Worm (Caenorhabditis elegans): Measurements from ENCODE around the gene K09F6.3.
A peak's percentile ranks its signal among the peaks of the same experiment; 100 is the strongest.

Gene K09F6.3

DNA sequence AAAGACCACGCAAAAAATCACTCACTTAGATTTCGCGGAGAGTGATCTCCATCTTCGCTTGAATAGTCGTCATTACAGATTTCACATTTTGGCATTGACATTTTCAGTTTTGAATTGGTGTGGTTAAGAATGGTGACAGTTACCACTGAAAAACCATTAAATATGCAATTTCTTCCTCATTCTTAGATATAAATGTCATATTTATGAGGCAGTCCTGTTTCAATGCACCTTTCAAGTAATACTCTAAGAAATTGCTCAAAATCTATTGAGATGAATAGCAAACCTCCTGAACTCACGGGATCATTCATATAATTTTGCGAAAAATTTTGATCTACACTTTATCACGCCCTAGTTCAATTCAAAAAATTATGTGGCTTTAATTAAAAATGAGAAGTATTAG lies 37.1 kb downstream of the K09F6.3 start, which contains the start of gene K09F6.7:
Gene K09F6.7, minus strand, starts transcription at position 101 of the 400 bp plus-strand sequence.
- TF ChIP-seq unc-130 (tag; optimal IDR thresholded peaks at IDR 0.05) (no peak), alr-1 (tag; optimal IDR thresholded peaks at IDR 0.05; ENCODE audit: borderline replicate concordance) (no peak), nhr-90 (tag; optimal IDR thresholded peaks at IDR 0.05; ENCODE audit: poor library complexity) (no peak), ztf-4 (tag; optimal IDR thresholded peaks at IDR 0.05) (no peak), ama-1 (optimal IDR thresholded peaks at IDR 0.05) (no peak), isw-1 (GFP tag; IDR thresholded peaks at IDR 0.05) (no peak), aha-1 (tag; optimal IDR thresholded peaks at IDR 0.05) (no peak), mab-9 (GFP tag; IDR thresholded peaks at IDR 0.05) (no peak), aly-2 (tag; optimal IDR thresholded peaks at IDR 0.05) (no peak), lir-3 (tag; optimal IDR thresholded peaks at IDR 0.05; ENCODE audit: poor library complexity) (no peak), tlp-1 (tag; optimal IDR thresholded peaks at IDR 0.05) (no peak), fos-1 (tag; optimal IDR thresholded peaks at IDR 0.05) (no peak), snu-23 (GFP tag; optimal IDR thresholded peaks at IDR 0.05) (no peak), hpl-2 (GFP tag; optimal IDR thresholded peaks at IDR 0.05) (no peak), efl-1 (optimal IDR thresholded peaks at IDR 0.05) (no peak), efl-1 (GFP tag; optimal IDR thresholded peaks at IDR 0.05 in 1 of 2) (no peak)

DNA sequence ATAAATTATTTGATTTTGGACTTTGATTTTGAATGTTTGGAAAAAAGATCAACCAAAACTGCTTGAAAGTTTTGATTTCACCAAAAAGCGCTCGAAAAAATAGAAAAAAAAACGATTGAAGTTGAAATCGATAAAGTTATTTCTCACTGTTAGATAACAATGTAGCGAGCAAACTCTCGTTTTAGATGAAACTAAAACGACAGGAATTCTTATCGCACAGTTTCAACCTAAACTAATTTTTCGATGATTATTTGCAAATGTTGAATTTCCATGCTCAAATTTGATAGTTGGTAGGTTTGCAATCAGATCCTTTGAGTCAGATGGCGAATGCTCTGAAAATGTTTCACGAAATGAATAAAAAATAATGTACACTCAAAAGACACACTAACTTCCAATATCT lies 37.6 kb downstream of the K09F6.3 start:
- TF ChIP-seq elt-2 (tag; optimal IDR thresholded peaks at IDR 0.05) = peak; percentile 5
- TF ChIP-seq jun-1 (tag; optimal IDR thresholded peaks at IDR 0.05) = no peak

DNA sequence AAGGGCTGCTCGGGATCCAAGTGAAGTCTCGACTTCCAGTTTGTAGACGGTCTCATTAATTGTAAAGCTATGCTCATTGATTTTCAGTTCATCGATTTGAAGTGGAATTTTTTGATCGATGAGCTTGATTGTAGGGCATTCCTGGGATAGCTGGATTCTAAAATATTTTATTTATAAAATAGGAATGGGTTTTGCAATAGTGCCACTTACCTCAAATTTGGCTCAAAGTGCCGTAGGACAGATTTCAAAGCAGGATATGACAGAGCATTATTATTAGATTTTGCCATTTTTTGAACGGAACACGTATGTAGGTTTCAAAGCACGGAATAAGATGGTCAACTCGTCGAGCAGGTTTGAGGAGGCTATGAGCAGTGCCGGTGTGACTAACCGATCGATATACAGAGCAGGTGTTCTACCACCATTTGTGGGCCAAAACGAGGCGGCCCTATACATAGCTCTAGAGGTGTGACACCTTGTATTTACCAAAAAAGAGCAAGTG lies 40.9 kb downstream of the K09F6.3 start, which contains the start of gene fbxc-25:
Gene fbxc-25, minus strand, starts transcription at position 449 of the 499 bp plus-strand sequence.
- TF ChIP-seq snu-23 (GFP tag; optimal IDR thresholded peaks at IDR 0.05) (no peak), alr-1 (tag; optimal IDR thresholded peaks at IDR 0.05; ENCODE audit: borderline replicate concordance) (no peak), unc-30 (tag; optimal IDR thresholded peaks at IDR 0.05) (no peak), grh-1 (GFP tag; IDR thresholded peaks at IDR 0.05) (no peak), nhr-84 (tag; optimal IDR thresholded peaks at IDR 0.05) (no peak), unc-62 (GFP tag; optimal IDR thresholded peaks at IDR 0.05) (no peak), sup-37 (GFP tag; optimal IDR thresholded peaks at IDR 0.05) (no peak), ceh-88 (GFP tag; IDR thresholded peaks at IDR 0.05) (no peak), lir-3 (tag; optimal IDR thresholded peaks at IDR 0.05; ENCODE audit: poor library complexity) (no peak), ceh-8 (GFP tag; optimal IDR thresholded peaks at IDR 0.05) (no peak), xbp-1 (tag; optimal IDR thresholded peaks at IDR 0.05) (no peak), Y116A8C.19 (tag; optimal IDR thresholded peaks at IDR 0.05; ENCODE audit: borderline replicate concordance) (no peak), unc-130 (tag; optimal IDR thresholded peaks at IDR 0.05) (no peak), lin-14 (GFP tag; optimal IDR thresholded peaks at IDR 0.05) (no peak), pax-3 (tag; optimal IDR thresholded peaks at IDR 0.05) (no peak), jun-1 (tag; optimal IDR thresholded peaks at IDR 0.05) (no peak), aha-1 (tag; optimal IDR thresholded peaks at IDR 0.05) (no peak), zag-1 (tag; optimal IDR thresholded peaks at IDR 0.05) (no peak), mep-1 (tag; optimal IDR thresholded peaks at IDR 0.05) (no peak), ama-1 (optimal IDR thresholded peaks at IDR 0.05) (no peak)

- TF ChIP-seq egl-27 (tag; optimal IDR thresholded peaks at IDR 0.05) (no peak), tbx-2 (tag; optimal IDR thresholded peaks at IDR 0.05) (no peak), xbp-1 (tag; optimal IDR thresholded peaks at IDR 0.05) (no peak)
Measured at ce11 chrII:2298742-2299141, 43.8 kb downstream of the K09F6.3 start, which contains the start of gene B0281.4. B0281.4 (minus strand) TSS chrII:2298842.

DNA sequence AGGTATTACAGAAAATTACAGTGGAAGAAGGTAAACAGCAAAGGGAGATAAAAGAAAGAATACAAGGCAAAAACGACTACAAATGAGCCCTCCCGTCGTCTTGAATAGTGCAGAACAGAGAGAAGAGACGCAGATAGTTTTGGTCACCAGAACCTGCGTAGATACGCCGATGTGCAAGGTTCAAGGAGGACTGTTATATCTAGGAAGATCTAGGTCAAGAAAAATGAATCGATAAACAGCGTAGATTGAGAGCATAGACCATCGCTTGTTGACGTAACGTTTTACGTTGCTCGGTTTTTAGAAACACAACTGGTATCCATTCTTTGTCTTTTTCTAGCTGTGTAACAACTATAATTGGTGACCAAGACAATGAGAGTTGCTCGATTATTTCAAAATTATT lies 45.9 kb downstream of the K09F6.3 start, which contains the start of gene B0281.5:
Gene B0281.5, minus strand, starts transcription at position 101 of the 400 bp plus-strand sequence.
- TF ChIP-seq ces-1 (GFP tag; optimal IDR thresholded peaks at IDR 0.05) = no peak
- no peak for TF ChIP-seq nhr-71 (tag; optimal IDR thresholded peaks at IDR 0.05)
- no peak for TF ChIP-seq unc-30 (tag; optimal IDR thresholded peaks at IDR 0.05)
- TF ChIP-seq ceh-63 (GFP tag; optimal IDR thresholded peaks at IDR 0.05) = no peak
- TF ChIP-seq unc-130 (tag; optimal IDR thresholded peaks at IDR 0.05) = no peak
- TF ChIP-seq mdl-1 (tag; optimal IDR thresholded peaks at IDR 0.05) = no peak
- no peak for TF ChIP-seq xbp-1 (tag; optimal IDR thresholded peaks at IDR 0.05)
